Worm (Caenorhabditis elegans) whole organism, early embryonic: ENCODE data around the gene K02A6.3.
"Not testable (repeated sequence)": the region's sequence is repeated elsewhere in the genome, so short reads cannot be mapped to it uniquely, and the experiment has no call there.

Experiments
- aly-1 ChIP-seq: sonication (generic microtip); optimal IDR thresholded peaks from 2 replicates; lab custom pipeline; 2016; ENCODE audit warnings: missing genetic modification characterization, missing compliant biosample characterization
- ama-1 ChIP-seq: fragments of 150-350 bp; optimal IDR thresholded peaks from 2 replicates; lab custom pipeline; 2014
- ceh-36 ChIP-seq: sonication (generic microtip); optimal IDR thresholded peaks from 2 replicates; lab custom pipeline; 2016; ENCODE audit warnings: missing genetic modification characterization, inconsistent platforms, missing compliant biosample characterization
- sea-1 ChIP-seq: fragments of 200-800 bp; sonication (Bioruptor generic); conservative IDR thresholded peaks from 2 replicates; pipeline ENCODE4 v1.3.6; 2022; ENCODE audit warnings: missing genetic modification characterization, missing compliant biosample characterization
- tbx-11 ChIP-seq: fragments of 200-800 bp; sonication (Bioruptor generic); IDR thresholded peaks from 2 replicates; pipeline ENCODE4 v1.3.6; 2022; ENCODE audit warnings: missing genetic modification characterization, missing compliant biosample characterization

DNA sequence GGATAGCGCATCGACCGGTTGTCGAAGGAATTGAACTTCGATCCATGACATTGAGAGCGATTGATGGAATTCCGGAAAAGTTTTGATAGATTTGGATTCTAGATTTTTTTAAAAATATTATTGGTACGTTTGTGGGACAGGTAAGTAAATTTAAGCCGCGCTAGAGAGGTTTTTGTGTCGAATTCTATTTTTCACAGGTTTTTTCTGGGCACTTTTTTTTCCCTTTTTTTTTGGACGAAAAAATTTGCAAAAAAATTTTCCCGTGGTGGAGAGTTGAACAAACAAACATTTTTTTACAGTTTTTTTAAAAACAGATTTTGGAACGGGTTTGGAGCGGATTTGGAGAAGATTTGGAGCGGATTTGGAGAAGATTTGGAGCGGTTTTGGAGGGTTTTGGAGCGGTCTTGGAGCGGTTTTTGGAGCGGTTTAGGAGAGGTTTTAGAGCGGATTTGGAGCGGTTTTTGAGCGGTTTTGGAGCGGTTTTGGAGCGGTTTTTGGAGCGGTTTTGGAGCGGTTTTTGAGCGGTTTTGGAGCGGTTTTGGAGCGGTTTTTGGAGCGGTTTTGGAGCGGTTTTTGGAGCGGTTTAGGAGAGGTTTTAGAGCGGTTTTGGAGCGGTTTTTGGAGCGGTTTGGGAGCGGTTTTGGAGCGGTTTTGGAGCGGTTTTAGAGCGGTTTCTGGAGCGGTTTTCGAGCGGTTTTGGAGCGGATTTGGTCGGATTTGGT lies 50.0 kb downstream of the K02A6.3 start, which contains the start of gene C17H11.4:
- TF ChIP-seq sea-1 (peak; percentile 69), tbx-11 (0 out of 2 replicates have a peak, but pooled peaks have one; percentile 53)
- not testable (repeated sequence) for TF ChIP-seq ama-1 (lab: Kevin White, UChicago); aly-1 (tag; lab: Kevin White, UChicago); ceh-36 (tag; lab: Kevin White, UChicago)
